Fruit fly (Drosophila melanogaster): ENCODE results near the gene CG13711.

DNA sequence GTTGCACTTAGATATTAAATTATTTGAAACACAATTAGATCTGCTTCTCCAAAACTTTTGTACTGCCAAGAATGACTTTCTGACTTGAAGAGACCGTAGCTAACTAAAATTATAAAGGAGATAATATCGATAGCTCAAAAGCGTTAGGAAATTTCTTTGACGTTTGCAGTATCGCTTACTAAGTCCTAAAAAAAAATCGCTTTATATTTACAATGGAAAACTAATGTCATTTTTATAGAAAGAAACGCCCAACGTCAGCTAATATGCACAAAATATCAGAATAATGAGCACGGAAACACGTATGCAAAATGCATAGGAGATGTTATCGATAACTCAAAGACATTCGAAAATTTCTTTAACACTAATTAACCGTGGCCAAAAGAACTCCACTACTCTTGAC, 4.0 kb upstream of the CG13711 start, which contains the start of gene CG12493:
- TF ChIP-seq Pif1B (GFP tag; optimal IDR thresholded peaks at IDR 0.05) (no peak), fd96Ca (GFP tag; IDR thresholded peaks at IDR 0.05) (no peak), CG8159 (tag; optimal IDR thresholded peaks at IDR 0.05) (no peak), CG10348 (GFP tag; IDR thresholded peaks at IDR 0.05) (no peak), rn (GFP tag; IDR thresholded peaks at IDR 0.05) (no peak), CG8301 (tag; optimal IDR thresholded peaks at IDR 0.05) (no peak), D1 (tag; optimal IDR thresholded peaks at IDR 0.05) (no peak), CG12605 (GFP tag; IDR thresholded peaks at IDR 0.05) (no peak)
